Fruit fly (Drosophila melanogaster): ENCODE results near the gene Teh3.

The Teh3 gene

dm6 chr3L:4193730-4194649 is 9.5 kb upstream of the Teh3 start, which contains the start of gene CG43367:
Gene CG43367, plus strand, starts transcription at chr3L:4193993.
- TF ChIP-seq tin (GFP tag; optimal IDR thresholded peaks at IDR 0.05) (no peak), knrl (GFP tag; IDR thresholded peaks at IDR 0.05; ENCODE audit: partially characterized antibody) (no peak), tna (GFP tag; IDR thresholded peaks at IDR 0.05; ENCODE audit: partially characterized antibody) (no peak), Six4 (GFP tag; optimal IDR thresholded peaks at IDR 0.05) (no peak), CG12942 (GFP tag; optimal IDR thresholded peaks at IDR 0.05) (no peak), D19B (GFP tag; optimal IDR thresholded peaks at IDR 0.05) (no peak), CG13894 (tag; optimal IDR thresholded peaks at IDR 0.05) (no peak), CG2889 (GFP tag; IDR thresholded peaks at IDR 0.05) (no peak), Opbp (GFP tag; IDR thresholded peaks at IDR 0.05; ENCODE audit: partially characterized antibody) (peak; percentile 50; the same call in 1 of the 3 replicates), fd102C (GFP tag; optimal IDR thresholded peaks at IDR 0.05) (no peak), br (optimal IDR thresholded peaks at IDR 0.05) (no peak), CG9797 (GFP tag; optimal IDR thresholded peaks at IDR 0.05) (peak; percentile 0), CG13287 (GFP tag; IDR thresholded peaks at IDR 0.05; ENCODE audit: partially characterized antibody) (peak; percentile 22; the same call in 1 of the 2 replicates), yki (optimal IDR thresholded peaks at IDR 0.05) (no peak), pzg (GFP tag; optimal IDR thresholded peaks at IDR 0.05) (peak; percentile 82), D (optimal IDR thresholded peaks at IDR 0.05) (no peak), D (GFP tag; optimal IDR thresholded peaks at IDR 0.05) (no peak), tll (GFP tag; optimal IDR thresholded peaks at IDR 0.05) (peak in 1 of 2 experiments; percentile 34), Mrtf (GFP tag; IDR thresholded peaks at IDR 0.05) (no peak), NK7.1 (GFP tag; optimal IDR thresholded peaks at IDR 0.05) (no peak), CG6175 (GFP tag; IDR thresholded peaks at IDR 0.05) (no peak), Hsf (GFP tag; optimal IDR thresholded peaks at IDR 0.05) (no peak), CG17186 (GFP tag; optimal IDR thresholded peaks at IDR 0.05) (peak; percentile 15), CG4707 (GFP tag; optimal IDR thresholded peaks at IDR 0.05) (no peak), sc (optimal IDR thresholded peaks at IDR 0.05) (no peak), sc (GFP tag; optimal IDR thresholded peaks at IDR 0.05) (no peak), Eip74EF (GFP tag; optimal IDR thresholded peaks at IDR 0.05) (no peak), CG11695 (GFP tag; IDR thresholded peaks at IDR 0.05) (no peak), pros (GFP tag; optimal IDR thresholded peaks at IDR 0.05) (no peak), pfk (GFP tag; optimal IDR thresholded peaks at IDR 0.05) (no peak), ERR (GFP tag; optimal IDR thresholded peaks at IDR 0.05) (no peak), CG9817 (tag; optimal IDR thresholded peaks at IDR 0.05) (no peak), ara (GFP tag; IDR thresholded peaks at IDR 0.05) (no peak), Ptx1 (GFP tag; IDR thresholded peaks at IDR 0.05) (no peak), so (GFP tag; IDR thresholded peaks at IDR 0.05) (0 out of 3 replicates have a peak, but pooled peaks have one; percentile 33), CG3065 (GFP tag; optimal IDR thresholded peaks at IDR 0.05) (no peak), CG15514 (GFP tag; optimal IDR thresholded peaks at IDR 0.05) (peak; percentile 29), CG3847 (GFP tag; IDR thresholded peaks at IDR 0.05) (peak; percentile 56), Xbp1 (GFP tag; optimal IDR thresholded peaks at IDR 0.05) (no peak), Fer2 (tag; optimal IDR thresholded peaks at IDR 0.05) (no peak), ci (GFP tag; IDR thresholded peaks at IDR 0.05) (0 out of 3 replicates have a peak, but pooled peaks have one; percentile 37), ttk (GFP tag; IDR thresholded peaks at IDR 0.05) (no peak), NC2α (GFP tag; optimal IDR thresholded peaks at IDR 0.05) (no peak), Xrp1 (GFP tag; IDR thresholded peaks at IDR 0.05) (peak; percentile 23; the same call in 1 of the 2 replicates), ems (GFP tag; optimal IDR thresholded peaks at IDR 0.05) (no peak), CG5180 (GFP tag; optimal IDR thresholded peaks at IDR 0.05) (no peak), eyg (GFP tag; optimal IDR thresholded peaks at IDR 0.05) (no peak), toy (GFP tag; IDR thresholded peaks at IDR 0.05) (no peak), B-H1 (GFP tag; IDR thresholded peaks at IDR 0.05) (no peak), mirr (GFP tag; optimal IDR thresholded peaks at IDR 0.05) (no peak)

All from whole organism, embryonic.